Worm (Caenorhabditis elegans): ENCODE data around the gene Y79H2A.12.

- no peak for TF ChIP-seq dao-5 (tag; optimal IDR thresholded peaks at IDR 0.05)
- no peak for TF ChIP-seq W03F9.2 (tag; optimal IDR thresholded peaks at IDR 0.05)
These were observed 8.5 kb downstream of the Y79H2A.12 start, which contains the start of gene brp-1 for ce11 chrIII:12020074-12020602.
